Fruit fly (Drosophila melanogaster) whole organism, pupa: ENCODE measurements around the gene CG5281.

Experiments
- CG10348 ChIP-seq: fragments of 200-800 bp; sonication (Bioruptor generic); IDR thresholded peaks from 2 replicates; pipeline ENCODE4 v1.3.6; 2022; ENCODE audit warnings: missing biosample characterization, missing genetic modification characterization
- CG12605 ChIP-seq: fragments of 200-800 bp; sonication (Bioruptor generic); IDR thresholded peaks from 2 replicates; pipeline ENCODE4 v1.3.6; 2022; ENCODE audit warnings: missing biosample characterization, missing genetic modification characterization
- CG13204 ChIP-seq: fragments of 200-800 bp; sonication (Bioruptor generic); optimal IDR thresholded peaks from 2 replicates; lab custom pipeline; 2018; ENCODE audit warnings: missing biosample characterization, mild to moderate bottlenecking, missing genetic modification characterization, moderate library complexity
- CG14655 ChIP-seq: fragments of 200-800 bp; sonication (Bioruptor generic); optimal IDR thresholded peaks from 3 replicates; lab custom pipeline; 2017; ENCODE audit warnings: mild to moderate bottlenecking, missing biosample characterization, missing genetic modification reagents, missing genetic modification characterization
- CG15710 ChIP-seq: fragments of 200-800 bp; sonication (Bioruptor generic); optimal IDR thresholded peaks from 2 replicates; lab custom pipeline; 2018; ENCODE audit warnings: missing biosample characterization, mild to moderate bottlenecking, missing genetic modification characterization, moderate library complexity
- CG17806 ChIP-seq: fragments of 200-800 bp; sonication (Bioruptor generic); optimal IDR thresholded peaks from 2 replicates; lab custom pipeline; 2018; ENCODE audit warnings: missing biosample characterization, mild to moderate bottlenecking, missing genetic modification characterization, moderate library complexity
- CG32121 ChIP-seq: fragments of 200-800 bp; sonication (Bioruptor generic); IDR thresholded peaks from 2 replicates; pipeline ENCODE4 v1.3.6; 2022; ENCODE audit warnings: missing biosample characterization, missing genetic modification characterization
- CG34367 ChIP-seq: fragments of 200-800 bp; sonication (Bioruptor generic); optimal IDR thresholded peaks from 2 replicates; lab custom pipeline; 2018; ENCODE audit warnings: missing biosample characterization, mild to moderate bottlenecking, missing genetic modification characterization
- CG4496 ChIP-seq: fragments of 200-800 bp; sonication (Bioruptor generic); IDR thresholded peaks from 3 replicates; pipeline ENCODE4 v1.3.6; 2022; ENCODE audit warnings: missing biosample characterization, missing genetic modification characterization
- CG8159 ChIP-seq: fragments of 200-800 bp; sonication (Bioruptor generic); optimal IDR thresholded peaks from 3 replicates; lab custom pipeline; 2018; ENCODE audit warnings: missing biosample characterization, mild to moderate bottlenecking, missing genetic modification characterization, moderate library complexity
- CG8301 ChIP-seq: fragments of 200-800 bp; sonication (Bioruptor generic); optimal IDR thresholded peaks from 2 replicates; lab custom pipeline; 2018; ENCODE audit warnings: missing biosample characterization, mild to moderate bottlenecking, missing genetic modification characterization
- CG9948 ChIP-seq: fragments of 200-800 bp; sonication (Bioruptor generic); optimal IDR thresholded peaks from 2 replicates; lab custom pipeline; 2018; ENCODE audit warnings: missing biosample characterization, mild to moderate bottlenecking, missing genetic modification characterization, moderate library complexity
- D1 ChIP-seq: fragments of 200-800 bp; sonication (Bioruptor generic); optimal IDR thresholded peaks from 2 replicates; lab custom pipeline; 2018; ENCODE audit warnings: missing biosample characterization, mild to moderate bottlenecking, missing genetic modification characterization, moderate library complexity
- EcR ChIP-seq: fragments of 200-800 bp; sonication (Bioruptor generic); optimal IDR thresholded peaks from 3 replicates; lab custom pipeline; 2019; ENCODE audit warnings: missing biosample characterization, missing genetic modification characterization, mild to moderate bottlenecking, moderate library complexity, missing genetic modification reagents
- Ets98B ChIP-seq: fragments of 200-800 bp; sonication (Bioruptor generic); IDR thresholded peaks from 2 replicates; pipeline ENCODE4 v1.3.6; 2022; ENCODE audit warnings: missing biosample characterization, missing genetic modification characterization
- Pif1A ChIP-seq: fragments of 200-800 bp; sonication (Bioruptor generic); optimal IDR thresholded peaks from 3 replicates; lab custom pipeline; 2016; ENCODE audit warnings: missing biosample characterization, missing genetic modification characterization
- Pif1B ChIP-seq: fragments of 200-800 bp; sonication (Bioruptor generic); optimal IDR thresholded peaks from 3 replicates; lab custom pipeline; 2016; ENCODE audit warnings: missing biosample characterization, missing genetic modification characterization
- Snoo ChIP-seq: fragments of 200-800 bp; sonication (Bioruptor generic); optimal IDR thresholded peaks from 3 replicates; lab custom pipeline; 2017; ENCODE audit warnings: missing biosample characterization, mild to moderate bottlenecking, missing genetic modification characterization, inconsistent platforms
- gl ChIP-seq: fragments of 200-800 bp; sonication (Bioruptor generic); optimal IDR thresholded peaks from 2 replicates; lab custom pipeline; 2018; ENCODE audit warnings: missing biosample characterization, mild to moderate bottlenecking, missing genetic modification characterization
- rn ChIP-seq: fragments of 200-800 bp; sonication (Bioruptor generic); IDR thresholded peaks from 2 replicates; pipeline ENCODE4 v1.3.6; 2022; ENCODE audit warnings: missing biosample characterization, missing genetic modification characterization

The CG5281 gene

DNA sequence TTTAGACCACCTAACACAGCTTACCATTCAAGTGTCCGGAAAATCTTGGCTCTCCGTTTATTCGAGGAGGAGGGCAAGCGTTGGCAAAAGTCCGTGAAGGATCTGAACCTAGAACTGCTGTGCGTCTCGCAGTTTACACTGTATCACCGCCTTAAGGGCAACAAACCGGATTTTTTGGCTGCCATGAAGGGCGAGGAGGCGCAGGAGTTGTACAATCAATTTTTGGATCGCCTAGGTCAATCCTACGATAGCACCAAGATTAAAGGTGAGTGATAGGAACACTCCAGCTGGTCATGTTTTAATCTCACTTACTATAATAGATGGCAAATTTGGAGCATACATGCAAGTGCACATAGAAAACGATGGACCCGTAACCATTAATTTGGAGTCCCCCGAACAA, 5.3 kb upstream of the CG5281 start:
- TF ChIP-seq EcR (GFP tag; lab: Kevin White, UChicago) (no peak), CG15710 (tag; lab: Kevin White, UChicago) (no peak), CG9948 (tag; lab: Kevin White, UChicago) (no peak), Snoo (tag; lab: Kevin White, UChicago) (no peak), CG14655 (no peak), CG8301 (tag; lab: Kevin White, UChicago) (no peak), D1 (tag; lab: Kevin White, UChicago) (no peak)

dm6 chr3R:11431395-11431977, 4.2 kb upstream of the CG5281 start, which contains the start of the genes RpL24-like and CG5276:
Gene RpL24-like, minus strand, starts transcription at chr3R:11431582.
Gene CG5276, plus strand, starts transcription at chr3R:11431738.
- TF ChIP-seq Pif1B (GFP tag; lab: Kevin White, UChicago) (no peak), CG15710 (tag; lab: Kevin White, UChicago) (no peak), rn (no peak), Pif1A (GFP tag; lab: Kevin White, UChicago) (no peak), EcR (GFP tag; lab: Kevin White, UChicago) (no peak), Snoo (tag; lab: Kevin White, UChicago) (no peak), CG8159 (tag; lab: Kevin White, UChicago) (no peak), CG8301 (tag; lab: Kevin White, UChicago) (no peak), D1 (tag; lab: Kevin White, UChicago) (no peak), CG34367 (tag; lab: Kevin White, UChicago) (no peak), gl (no peak)

DNA sequence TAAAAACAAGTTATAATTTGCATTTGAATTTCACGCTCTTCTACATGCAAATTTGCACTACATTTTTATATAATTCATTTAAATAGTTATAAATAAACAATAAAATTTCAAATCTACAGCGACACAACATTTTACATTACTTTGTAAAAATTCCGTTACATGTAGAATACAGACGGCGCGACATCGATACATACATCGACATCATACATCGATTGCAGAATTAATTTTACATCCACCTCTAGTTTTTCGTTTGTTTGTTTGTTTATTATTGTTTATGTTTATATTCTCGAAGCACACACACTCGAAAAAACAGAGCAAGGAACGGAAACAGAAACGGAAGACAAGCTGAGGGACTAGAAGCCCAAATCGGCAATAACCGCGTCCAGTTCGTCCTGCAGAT, 1.9 kb downstream of the CG5281 start, which contains the start of gene CG17230:
CG17230 (plus strand) TSS at position 258 of the 400 bp plus-strand sequence.
- no peak for TF ChIP-seq CG9948 (tag; lab: Kevin White, UChicago)
- no peak for TF ChIP-seq CG10348 (GFP tag; lab: Robert Waterston, UW)
- TF ChIP-seq CG14655 = no peak
- TF ChIP-seq CG34367 (tag; lab: Kevin White, UChicago) = no peak
- TF ChIP-seq CG8301 (tag; lab: Kevin White, UChicago) = no peak
- no peak for TF ChIP-seq Ets98B (GFP tag; lab: Robert Waterston, UW)
- no peak for TF ChIP-seq D1 (tag; lab: Kevin White, UChicago)
- no peak for TF ChIP-seq CG8159 (tag; lab: Kevin White, UChicago)
- TF ChIP-seq Pif1B (GFP tag; lab: Kevin White, UChicago) = no peak

DNA sequence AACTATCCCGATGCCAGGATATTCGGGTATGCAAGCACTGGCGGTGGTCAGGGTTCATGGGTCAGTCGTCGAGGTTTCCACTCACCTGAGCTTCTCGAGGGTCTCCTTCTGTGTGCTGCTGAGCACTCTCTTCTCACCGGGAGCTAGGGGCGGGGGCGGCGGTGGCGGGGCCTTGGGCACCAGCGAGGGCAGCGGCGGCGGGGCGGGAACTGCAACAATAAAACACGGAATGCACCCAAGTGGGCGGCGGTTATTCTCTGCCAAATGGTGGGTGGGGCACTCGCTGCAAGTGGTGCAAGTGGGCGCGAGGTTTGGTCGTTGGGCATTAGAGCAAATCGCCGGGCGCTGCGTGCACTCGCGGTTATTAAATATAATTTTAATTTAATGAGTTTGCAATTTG, 5.4 kb downstream of the CG5281 start:
- no peak for TF ChIP-seq CG34367 (tag; lab: Kevin White, UChicago)
- TF ChIP-seq CG13204 (GFP tag; lab: Kevin White, UChicago) = no peak
- TF ChIP-seq rn = no peak
- no peak for TF ChIP-seq Ets98B (GFP tag; lab: Robert Waterston, UW)
- no peak for TF ChIP-seq CG14655
- no peak for TF ChIP-seq Pif1B (GFP tag; lab: Kevin White, UChicago)
- no peak for TF ChIP-seq CG12605 (GFP tag; lab: Robert Waterston, UW)
- no peak for TF ChIP-seq EcR (GFP tag; lab: Kevin White, UChicago)
- no peak for TF ChIP-seq D1 (tag; lab: Kevin White, UChicago)
- no peak for TF ChIP-seq CG9948 (tag; lab: Kevin White, UChicago)

- TF ChIP-seq CG12605 (GFP tag; lab: Robert Waterston, UW) = 0 out of 2 replicates have a peak, but pooled peaks have one; percentile 14
- no peak for TF ChIP-seq CG15710 (tag; lab: Kevin White, UChicago)
- TF ChIP-seq gl = peak; percentile 13
- TF ChIP-seq Snoo (tag; lab: Kevin White, UChicago) = peak; percentile 6
- no peak for TF ChIP-seq CG13204 (GFP tag; lab: Kevin White, UChicago)
These were observed 14.0 kb downstream of the CG5281 start for dm6 chr3R:11449688-11450087.

dm6 chr3R:11451207-11451841, 15.7 kb downstream of the CG5281 start, which contains the start of gene sals:
Gene sals, minus strand, starts transcription at chr3R:11451791.
- TF ChIP-seq CG12605 (GFP tag; lab: Robert Waterston, UW) = no peak

- peak; percentile 71 for TF ChIP-seq CG4496 (GFP tag; lab: Robert Waterston, UW)
- no peak for TF ChIP-seq CG13204 (GFP tag; lab: Kevin White, UChicago)
- TF ChIP-seq D1 (tag; lab: Kevin White, UChicago) = no peak
- no peak for TF ChIP-seq CG14655
- TF ChIP-seq CG17806 (tag; lab: Kevin White, UChicago) = no peak
- no peak for TF ChIP-seq CG32121 (GFP tag; lab: Robert Waterston, UW)
These were observed 16.4 kb downstream of the CG5281 start for dm6 chr3R:11452041-11452440.
